Fruit fly (Drosophila melanogaster) whole organism, embryonic: ENCODE data around the gene CG14795.

Experiments used
- Bgb ChIP-seq: fragments of 200-800 bp; sonication (Bioruptor generic); IDR thresholded peaks from 2 replicates; pipeline ENCODE4 v1.3.6; 2022; ENCODE audit warnings: missing biosample characterization, missing genetic modification characterization; ENCODE audit not compliant: partially characterized antibody
- CG10321 ChIP-seq: fragments of 200-800 bp; sonication (Bioruptor generic); IDR thresholded peaks from 2 replicates; pipeline ENCODE4 v1.3.6; 2022; ENCODE audit warnings: missing biosample characterization, missing genetic modification characterization
- CG10565 ChIP-seq: fragments of 200-800 bp; sonication (Bioruptor generic); optimal IDR thresholded peaks from 3 replicates; lab custom pipeline; 2016; ENCODE audit warnings: missing biosample characterization, mild to moderate bottlenecking, missing genetic modification characterization
- CG10654 ChIP-seq: fragments of 200-800 bp; sonication (Bioruptor generic); optimal IDR thresholded peaks from 2 replicates; lab custom pipeline; 2016; ENCODE audit warnings: missing biosample characterization, missing genetic modification characterization
- CG12659 ChIP-seq: fragments of 200-800 bp; sonication (Bioruptor generic); optimal IDR thresholded peaks from 3 replicates; lab custom pipeline; 2017; ENCODE audit warnings: mild to moderate bottlenecking, missing biosample characterization, missing genetic modification reagents, missing genetic modification characterization
- CG13894 ChIP-seq: fragments of 200-800 bp; sonication (Bioruptor generic); optimal IDR thresholded peaks from 3 replicates; lab custom pipeline; 2018; ENCODE audit warnings: missing biosample characterization, mild to moderate bottlenecking, missing genetic modification characterization, moderate library complexity
- CG14667 ChIP-seq: fragments of 200-800 bp; sonication (Bioruptor generic); IDR thresholded peaks from 2 replicates; pipeline ENCODE4 v1.3.6; 2022; ENCODE audit warnings: missing biosample characterization, missing genetic modification characterization
- CG14860 ChIP-seq: fragments of 200-800 bp; sonication (Bioruptor generic); IDR thresholded peaks from 3 replicates; pipeline ENCODE4 v1.3.6; 2022; ENCODE audit warnings: missing biosample characterization, missing genetic modification characterization; ENCODE audit not compliant: partially characterized antibody
- CG1602 ChIP-seq: fragments of 200-800 bp; sonication (Bioruptor generic); optimal IDR thresholded peaks from 3 replicates; lab custom pipeline; 2016; ENCODE audit warnings: missing biosample characterization, missing genetic modification characterization
- CG17802 ChIP-seq: fragments of 200-800 bp; sonication (Bioruptor generic); optimal IDR thresholded peaks from 2 replicates; lab custom pipeline; 2018; ENCODE audit warnings: missing biosample characterization, mild to moderate bottlenecking, missing genetic modification characterization, moderate library complexity
- CG31365 ChIP-seq: fragments of 200-800 bp; sonication (Bioruptor generic); optimal IDR thresholded peaks from 2 replicates; lab custom pipeline; 2018; ENCODE audit warnings: missing biosample characterization, mild to moderate bottlenecking, missing genetic modification characterization
- CG33213 ChIP-seq: fragments of 200-800 bp; sonication (Bioruptor generic); optimal IDR thresholded peaks from 3 replicates; lab custom pipeline; 2016; ENCODE audit warnings: missing biosample characterization, missing genetic modification characterization
- CG4707 ChIP-seq: fragments of 200-800 bp; sonication (Bioruptor generic); optimal IDR thresholded peaks from 2 replicates; lab custom pipeline; 2018; ENCODE audit warnings: missing biosample characterization, mild to moderate bottlenecking, missing genetic modification characterization, moderate library complexity
- CG7357 ChIP-seq: fragments of 200-800 bp; sonication (Bioruptor generic); IDR thresholded peaks from 3 replicates; pipeline ENCODE4 v1.3.6; 2022; ENCODE audit warnings: missing biosample characterization, missing genetic modification characterization
- CG7928 ChIP-seq: fragments of 200-800 bp; sonication (Bioruptor generic); optimal IDR thresholded peaks from 2 replicates; lab custom pipeline; 2017; ENCODE audit warnings: missing biosample characterization, mild to moderate bottlenecking, missing genetic modification characterization
- CG8089 ChIP-seq: fragments of 200-800 bp; sonication (Bioruptor generic); optimal IDR thresholded peaks from 3 replicates; lab custom pipeline; 2016; ENCODE audit warnings: missing biosample characterization, missing genetic modification characterization
- D19B ChIP-seq: fragments of 200-800 bp; sonication (Bioruptor generic); optimal IDR thresholded peaks from 2 replicates; lab custom pipeline; 2017; ENCODE audit warnings: missing biosample characterization, mild to moderate bottlenecking, missing genetic modification characterization
- Dad ChIP-seq: fragments of 200-800 bp; sonication (Bioruptor generic); optimal IDR thresholded peaks from 3 replicates; lab custom pipeline; 2016; ENCODE audit warnings: missing biosample characterization, missing genetic modification characterization
- Dll ChIP-seq: fragments of 200-800 bp; sonication (Bioruptor generic); IDR thresholded peaks from 4 replicates; pipeline ENCODE4 v1.3.6; 2022; ENCODE audit warnings: missing biosample characterization, missing genetic modification characterization; ENCODE audit not compliant: partially characterized antibody
- Dref ChIP-seq: fragments of 200-800 bp; sonication (Bioruptor generic); IDR thresholded peaks from 2 replicates; pipeline ENCODE4 v1.3.6; 2022; ENCODE audit warnings: missing biosample characterization, missing genetic modification characterization
- Eip74EF ChIP-seq, 2 experiments: fragments of 200-800 bp in 1 of 2; fragments of >200 bp in 1 of 2; sonication (Bioruptor generic) in 1 of 2; optimal IDR thresholded peaks; 2 replicates each; lab custom pipeline; 2017 to 2019; ENCODE audit warnings: missing biosample characterization in 2 of 2, missing genetic modification characterization in 2 of 2, mild to moderate bottlenecking in 1 of 2, moderate library complexity in 1 of 2
- MTF-1 ChIP-seq: fragments of 200-800 bp; sonication (Bioruptor generic); optimal IDR thresholded peaks from 2 replicates; lab custom pipeline; 2018; ENCODE audit warnings: missing biosample characterization, mild to moderate bottlenecking, missing genetic modification characterization, borderline replicate concordance
- Med ChIP-seq: fragments of 200-800 bp; sonication (Bioruptor generic); peaks from one replicate; lab custom pipeline; 2016; ENCODE audit warnings: missing biosample characterization, missing genetic modification characterization, mild to moderate bottlenecking, inconsistent platforms, moderate library complexity
- Neu2 ChIP-seq: fragments of 200-800 bp; sonication (Bioruptor generic); optimal IDR thresholded peaks from 3 replicates; lab custom pipeline; 2016; ENCODE audit warnings: missing biosample characterization, missing genetic modification characterization, borderline replicate concordance
- Pdp1 ChIP-seq, 2 experiments: fragments of 200-800 bp; sonication (Bioruptor generic); optimal IDR thresholded peaks; 3 replicates each; lab custom pipeline; 2016; ENCODE audit warnings: missing biosample characterization in 2 of 2, missing genetic modification characterization in 2 of 2, mild to moderate bottlenecking in 1 of 2, moderate library complexity in 1 of 2
- Ravus ChIP-seq: fragments of 200-800 bp; sonication (Bioruptor generic); IDR thresholded peaks from 2 replicates; pipeline ENCODE4 v1.3.6; 2022; ENCODE audit warnings: missing biosample characterization, missing genetic modification characterization
- Sox102F ChIP-seq: fragments of 200-800 bp; sonication (Bioruptor generic); optimal IDR thresholded peaks from 2 replicates; lab custom pipeline; 2018; ENCODE audit warnings: missing biosample characterization, mild to moderate bottlenecking, missing genetic modification characterization, moderate library complexity
- Ssrp ChIP-seq: fragments of 200-800 bp; sonication (Bioruptor generic); optimal IDR thresholded peaks from 2 replicates; lab custom pipeline; 2018; ENCODE audit warnings: missing biosample characterization, mild to moderate bottlenecking, missing genetic modification characterization, moderate library complexity
- ap ChIP-seq: fragments of 200-800 bp; sonication (Bioruptor generic); IDR thresholded peaks from 2 replicates; pipeline ENCODE4 v1.3.6; 2022; ENCODE audit warnings: missing biosample characterization, missing genetic modification characterization
- ara ChIP-seq: fragments of 200-800 bp; sonication (Bioruptor generic); IDR thresholded peaks from 2 replicates; pipeline ENCODE4 v1.3.6; 2022; ENCODE audit warnings: missing biosample characterization, missing genetic modification characterization
- ash1 ChIP-seq: fragments of 200-800 bp; sonication (Bioruptor generic); optimal IDR thresholded peaks from 2 replicates; lab custom pipeline; 2018; ENCODE audit warnings: missing biosample characterization, mild to moderate bottlenecking, missing genetic modification characterization
- cas ChIP-seq: fragments of 200-800 bp; sonication (Bioruptor generic); IDR thresholded peaks from 2 replicates; pipeline ENCODE4 v1.3.6; 2022; ENCODE audit warnings: missing biosample characterization, missing genetic modification characterization
- ci ChIP-seq: fragments of 200-800 bp; sonication (Bioruptor generic); IDR thresholded peaks from 3 replicates; pipeline ENCODE4 v1.3.6; 2022; ENCODE audit warnings: missing biosample characterization, missing genetic modification characterization
- crc ChIP-seq: fragments of 200-800 bp; sonication (Bioruptor generic); optimal IDR thresholded peaks from 2 replicates; lab custom pipeline; 2016; ENCODE audit warnings: missing biosample characterization, missing genetic modification characterization
- da ChIP-seq: fragments of 200-800 bp; sonication (Bioruptor generic); optimal IDR thresholded peaks from 2 replicates; lab custom pipeline; 2016; ENCODE audit warnings: missing biosample characterization, missing genetic modification characterization
- dan ChIP-seq: fragments of 200-800 bp; sonication (Bioruptor generic); IDR thresholded peaks from 2 replicates; pipeline ENCODE4 v1.3.6; 2022; ENCODE audit warnings: missing biosample characterization, missing genetic modification characterization
- dmrt11E ChIP-seq: fragments of 200-800 bp; sonication (Bioruptor generic); optimal IDR thresholded peaks from 3 replicates; lab custom pipeline; 2018; ENCODE audit warnings: missing biosample characterization, mild to moderate bottlenecking, missing genetic modification characterization, moderate library complexity
- eyg ChIP-seq: fragments of 200-800 bp; sonication (Bioruptor generic); optimal IDR thresholded peaks from 3 replicates; lab custom pipeline; 2016; ENCODE audit warnings: missing biosample characterization, missing genetic modification characterization
- gce ChIP-seq: fragments of 200-800 bp; sonication (Bioruptor generic); IDR thresholded peaks from 3 replicates; pipeline ENCODE4 v1.3.6; 2022; ENCODE audit warnings: missing biosample characterization, missing genetic modification characterization
- lilli ChIP-seq: fragments of 200-800 bp; sonication (Bioruptor generic); optimal IDR thresholded peaks from 3 replicates; lab custom pipeline; 2016; ENCODE audit warnings: missing biosample characterization, missing genetic modification characterization
- mam ChIP-seq: fragments of 200-800 bp; sonication (Bioruptor generic); optimal IDR thresholded peaks from 3 replicates; lab custom pipeline; 2016; ENCODE audit warnings: missing biosample characterization, missing genetic modification characterization
- mld ChIP-seq: fragments of 200-800 bp; sonication (Bioruptor generic); IDR thresholded peaks from 3 replicates; pipeline ENCODE4 v1.3.6; 2022; ENCODE audit warnings: missing biosample characterization, missing genetic modification characterization; ENCODE audit not compliant: partially characterized antibody
- org-1 ChIP-seq: fragments of 200-800 bp; sonication (Bioruptor generic); optimal IDR thresholded peaks from 2 replicates; lab custom pipeline; 2017; ENCODE audit warnings: missing biosample characterization, missing genetic modification characterization
- pan ChIP-seq, 4 experiments: fragments of >200 bp in 3 of 4; fragments of 200-800 bp in 1 of 4; sonication (Bioruptor generic) in 1 of 4; optimal IDR thresholded peaks in 3 of 4; IDR thresholded peaks in 1 of 4; 2 replicates each; pipeline versions ENCODE4 v1.3.6 to Lab custom; 2017 to 2022; ENCODE audit warnings: missing biosample characterization in 2 of 4, missing genetic modification characterization in 2 of 4, mixed read lengths in 1 of 4
- sisA ChIP-seq: fragments of 200-800 bp; sonication (Bioruptor generic); IDR thresholded peaks from 2 replicates; pipeline ENCODE4 v1.3.6; 2022; ENCODE audit warnings: missing biosample characterization, missing genetic modification characterization
- tap ChIP-seq: fragments of 200-800 bp; optimal IDR thresholded peaks from 3 replicates; lab custom pipeline; 2019; ENCODE audit warnings: missing biosample characterization, mild to moderate bottlenecking, missing genetic modification characterization, moderate library complexity
- unpg ChIP-seq: fragments of 200-800 bp; sonication (Bioruptor generic); optimal IDR thresholded peaks from 3 replicates; lab custom pipeline; 2018; ENCODE audit warnings: missing biosample characterization, mild to moderate bottlenecking, missing genetic modification characterization, moderate library complexity
- vfl ChIP-seq: fragments of 200-800 bp; sonication (Bioruptor generic); optimal IDR thresholded peaks from 2 replicates; lab custom pipeline; 2016; ENCODE audit warnings: missing biosample characterization, missing genetic modification characterization

CG14795 gene

DNA sequence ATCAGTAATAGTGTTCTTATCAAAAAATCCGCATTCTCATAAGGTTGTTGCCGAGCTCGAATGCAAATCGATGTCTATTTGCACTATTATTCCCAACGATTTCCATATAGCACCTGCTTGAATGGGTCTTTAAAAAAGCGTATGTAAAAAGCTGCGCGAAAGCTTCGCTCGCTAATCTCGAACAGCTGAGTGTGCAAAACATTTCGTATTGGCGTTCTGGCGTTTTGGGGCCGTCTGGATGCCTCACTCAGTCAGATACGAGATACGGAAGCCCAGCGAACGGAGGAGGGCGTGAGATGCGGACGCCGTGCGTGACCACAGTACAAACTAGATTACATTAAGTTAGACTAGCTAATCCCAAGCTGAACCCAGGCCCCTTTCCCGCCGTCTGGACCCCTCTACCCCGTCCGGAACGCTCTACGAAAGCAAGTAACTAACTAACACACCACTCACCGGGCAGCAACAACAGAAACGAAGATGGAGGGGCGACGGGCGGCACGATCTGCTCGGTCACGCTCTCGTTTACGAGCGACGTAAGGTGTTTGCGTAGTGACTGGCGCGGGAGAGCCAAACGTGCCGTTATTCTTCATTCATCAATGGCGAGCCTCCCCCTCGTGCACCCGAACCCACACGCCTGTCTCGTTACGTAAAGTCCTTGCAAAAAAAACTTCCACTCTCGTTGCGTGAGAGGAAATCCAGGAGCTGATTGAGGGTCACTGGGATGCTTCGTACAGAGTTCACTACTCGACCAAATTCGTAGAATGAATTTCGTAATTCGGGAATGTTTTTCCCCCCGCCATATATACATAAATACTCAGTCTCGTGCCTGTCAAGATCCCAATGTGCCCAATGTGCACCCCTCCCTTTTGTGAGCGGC, 45.9 kb downstream of the CG14795 start:
- TF ChIP-seq CG1602 (GFP tag; lab: Kevin White, UChicago) (no peak), mld (no peak), ara (GFP tag; lab: Robert Waterston, UW) (no peak), CG13894 (peak; percentile 61), Pdp1 (GFP tag; optimal IDR thresholded peaks at IDR 0.05; lab: Kevin White, UChicago) (peak in 1 of 2 experiments; percentile 77), CG12659 (GFP tag; lab: Kevin White, UChicago) (no peak), CG17802 (no peak), da (GFP tag; lab: Kevin White, UChicago) (no peak), CG8089 (GFP tag; lab: Kevin White, UChicago) (no peak), CG7357 (GFP tag; lab: Robert Waterston, UW) (no peak), eyg (no peak), CG4707 (GFP tag; lab: Kevin White, UChicago) (no peak), CG33213 (GFP tag; lab: Kevin White, UChicago) (no peak), Dad (no peak), Sox102F (no peak), CG10321 (GFP tag; lab: Robert Waterston, UW) (no peak), Neu2 (GFP tag; lab: Kevin White, UChicago) (no peak), ap (GFP tag; lab: Robert Waterston, UW) (no peak), Ravus (GFP tag; lab: Robert Waterston, UW) (no peak), mam (no peak), CG14667 (no peak), ash1 (GFP tag; lab: Kevin White, UChicago) (no peak), Eip74EF (GFP tag; optimal IDR thresholded peaks at IDR 0.05; lab: Kevin White, UChicago) (peak in 1 of 2 experiments; percentile 36), org-1 (GFP tag; lab: Kevin White, UChicago) (no peak), gce (GFP tag; lab: Robert Waterston, UW) (no peak), pan (optimal IDR thresholded peaks at IDR 0.05; lab: Kevin White, UChicago) (no peak), pan (GFP tag; optimal IDR thresholded peaks at IDR 0.05 in 1 of 2, IDR thresholded peaks at IDR 0.05 in 1 of 2) (no peak), tap (tag; lab: Kevin White, UChicago) (no peak), unpg (GFP tag; lab: Kevin White, UChicago) (no peak), crc (no peak), Med (GFP tag; lab: Kevin White, UChicago) (peak; percentile 87), Dll (GFP tag; lab: Robert Waterston, UW) (no peak; the same call in 3 of the 4 replicates), dan (no peak), D19B (GFP tag; lab: Kevin White, UChicago) (no peak), CG10565 (GFP tag; lab: Kevin White, UChicago) (no peak), lilli (GFP tag; lab: Kevin White, UChicago) (no peak), CG14860 (GFP tag; lab: Robert Waterston, UW) (no peak), Ssrp (tag; lab: Kevin White, UChicago) (no peak), CG7928 (GFP tag; lab: Kevin White, UChicago) (no peak), ci (GFP tag; lab: Robert Waterston, UW) (no peak), CG10654 (GFP tag; lab: Kevin White, UChicago) (no peak), CG31365 (tag; lab: Kevin White, UChicago) (no peak), Dref (GFP tag; lab: Robert Waterston, UW) (no peak), MTF-1 (GFP tag; lab: Kevin White, UChicago) (no peak), vfl (GFP tag; lab: Kevin White, UChicago) (no peak), sisA (no peak), dmrt11E (no peak), cas (GFP tag; lab: Robert Waterston, UW) (no peak), Bgb (GFP tag; lab: Robert Waterston, UW) (peak; percentile 40; the same call in 1 of the 2 replicates)
